Worm (Caenorhabditis elegans) whole organism, dauer: ENCODE data around the gene irld-59.
"Not testable (repeated sequence)": the region's sequence is repeated elsewhere in the genome, so short reads cannot be mapped to it uniquely, and the experiment has no call there.

Experiments used
- unc-62 ChIP-seq: sonication (generic microtip); optimal IDR thresholded peaks from 2 replicates; lab custom pipeline; 2017; ENCODE audit warnings: missing biosample characterization, missing genetic modification reagents, missing genetic modification characterization

Gene irld-59

DNA sequence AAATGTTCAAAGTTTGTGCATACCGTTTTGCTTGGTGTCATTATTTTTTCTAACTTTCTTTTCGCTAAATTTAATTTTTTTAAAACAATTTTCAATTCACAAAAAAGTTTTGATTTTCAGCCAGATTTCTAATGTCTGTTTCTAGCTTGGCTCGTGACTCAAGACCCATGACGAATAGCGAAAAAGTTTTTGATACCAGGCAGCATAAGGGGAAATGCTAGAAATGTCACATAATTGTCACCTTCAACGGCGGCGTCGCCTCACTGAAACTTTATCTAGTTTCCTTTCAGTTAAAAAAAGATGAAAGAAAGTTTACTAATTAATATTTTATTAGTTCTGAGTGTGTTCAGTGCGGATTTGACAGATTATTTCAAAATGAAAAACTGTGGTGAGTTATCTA is at the start of gene irld-59:
irld-59 (plus strand) TSS at position 301 of the 400 bp plus-strand sequence.
- no peak for TF ChIP-seq unc-62 (GFP tag; lab: Kevin White, UChicago)

ce11 chrIV:15289508-15289907 is 47.4 kb upstream of the irld-59 start:
- no peak for TF ChIP-seq unc-62 (GFP tag; lab: Kevin White, UChicago)

- TF ChIP-seq unc-62 (GFP tag; lab: Kevin White, UChicago) = no peak
These were observed 45.7 kb upstream of the irld-59 start, which contains the start of gene pqn-90 for ce11 chrIV:15291162-15291561. Gene pqn-90 (minus strand): TSS chrIV:15291262.

ce11 chrIV:15291607-15292006 is 45.3 kb upstream of the irld-59 start, which contains the start of gene pqn-91:
Gene pqn-91 (plus strand): TSS chrIV:15291907.
- TF ChIP-seq unc-62 (GFP tag; lab: Kevin White, UChicago) = no peak

- TF ChIP-seq unc-62 (GFP tag; lab: Kevin White, UChicago) = no peak
These were observed 42.8 kb upstream of the irld-59 start, which contains the start of gene Y73F8A.10 for ce11 chrIV:15294040-15294439. Gene Y73F8A.10 (plus strand): TSS chrIV:15294340.

DNA sequence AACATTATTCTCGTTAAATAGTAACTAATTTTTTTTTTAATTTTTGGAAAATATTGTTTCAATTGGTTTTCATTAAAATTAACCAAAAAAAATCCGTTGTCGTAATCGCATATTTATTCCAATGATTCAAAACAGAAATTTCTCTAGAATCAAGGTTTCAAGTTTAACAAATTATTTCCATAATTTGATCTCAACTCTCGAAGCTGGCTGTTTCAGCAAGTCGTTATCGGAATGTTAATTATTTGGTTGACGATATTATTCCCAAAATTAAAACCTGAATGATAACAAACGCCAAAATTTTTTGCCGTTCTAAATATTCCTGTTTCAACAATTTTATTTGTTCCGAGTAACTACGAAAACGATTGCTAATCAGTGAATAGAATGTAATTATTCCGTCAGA is 36.8 kb upstream of the irld-59 start:
- TF ChIP-seq unc-62 (GFP tag; lab: Kevin White, UChicago) = no peak

DNA sequence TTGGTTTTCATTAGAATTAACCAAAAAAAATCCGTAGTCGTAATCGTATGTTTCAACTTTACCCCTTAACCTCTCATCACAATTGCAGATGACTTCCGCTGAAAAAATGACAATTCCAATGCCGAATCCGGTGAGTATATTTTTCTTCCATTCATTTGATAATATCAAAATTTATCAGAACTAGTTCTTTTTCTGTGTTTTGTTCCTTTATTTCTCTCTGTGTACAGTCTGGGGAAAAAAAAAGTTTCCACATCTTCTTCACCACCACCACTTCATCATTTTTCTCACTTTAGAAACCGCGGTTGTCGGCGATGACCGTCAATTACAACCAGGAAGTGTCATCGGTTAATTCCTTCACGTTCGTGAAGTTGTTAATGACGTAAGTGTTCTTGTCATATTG is 34.7 kb upstream of the irld-59 start, which contains the start of gene best-21:
best-21 (plus strand) TSS at position 301 of the 400 bp plus-strand sequence.
- no peak for TF ChIP-seq unc-62 (GFP tag; lab: Kevin White, UChicago)

DNA sequence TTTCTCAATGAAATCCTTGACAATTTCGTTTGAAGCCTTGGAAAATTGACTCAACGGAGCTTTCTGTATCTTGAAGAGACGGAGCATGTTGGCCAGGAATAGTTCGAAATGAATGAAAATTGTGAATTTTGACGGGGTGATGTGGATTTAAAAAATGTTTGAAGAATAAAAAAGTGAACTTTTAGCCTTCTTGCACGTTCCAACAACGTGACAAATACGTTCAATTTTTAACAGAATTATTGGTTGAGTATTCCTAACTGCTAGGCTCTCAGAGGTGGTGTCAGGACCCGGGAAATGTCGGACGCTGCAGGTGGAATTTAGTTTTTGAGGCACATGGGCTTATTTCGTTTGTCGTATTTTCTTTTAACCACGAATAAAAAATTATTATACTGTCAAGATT is 25.3 kb upstream of the irld-59 start, which contains the start of gene Y73F8A.12:
Y73F8A.12 (minus strand) TSS at position 101 of the 400 bp plus-strand sequence.
- TF ChIP-seq unc-62 (GFP tag; lab: Kevin White, UChicago) = not testable (repeated sequence)

DNA sequence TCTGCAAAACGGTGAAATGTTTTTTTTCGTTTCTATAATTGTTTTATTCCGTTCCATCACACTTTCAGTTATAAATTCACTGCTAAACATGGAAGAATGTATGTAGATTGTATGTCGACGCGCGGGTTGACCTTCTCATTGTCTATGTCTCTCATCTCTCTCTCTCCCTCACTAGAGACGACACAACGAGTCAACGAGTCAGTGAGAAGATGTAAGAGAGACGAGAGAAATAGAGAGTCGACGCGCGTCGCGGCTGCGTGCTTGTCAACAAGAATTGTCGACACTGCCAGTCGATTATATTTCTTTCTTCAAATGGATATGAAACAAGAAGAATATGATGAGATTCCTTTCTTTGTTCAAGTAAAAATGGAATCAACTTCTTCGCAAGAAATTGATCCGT is 24.9 kb upstream of the irld-59 start, which contains the start of gene Y73F8A.13:
Y73F8A.13 (plus strand) TSS at position 240 of the 400 bp plus-strand sequence.
- no peak for TF ChIP-seq unc-62 (GFP tag; lab: Kevin White, UChicago)

DNA sequence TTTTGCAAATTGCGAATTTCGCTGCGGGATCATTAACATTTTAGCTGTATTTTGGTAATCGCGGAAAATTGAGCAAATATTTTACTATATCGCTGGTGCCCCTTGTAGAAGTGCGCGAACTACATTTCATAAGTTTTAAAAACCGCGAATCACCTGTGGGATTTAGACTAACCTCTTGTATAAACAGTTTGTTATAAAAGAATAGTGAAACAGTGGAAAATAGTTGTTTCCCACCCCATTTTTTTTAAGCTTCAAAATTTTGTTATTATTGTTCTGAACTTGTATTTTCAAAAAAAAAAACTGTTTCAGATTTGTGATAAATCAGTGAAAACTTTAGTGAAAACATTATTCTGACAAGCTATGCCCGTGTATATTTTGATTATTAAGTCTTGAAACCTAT is 21.4 kb upstream of the irld-59 start:
- TF ChIP-seq unc-62 (GFP tag; lab: Kevin White, UChicago) = no peak

DNA sequence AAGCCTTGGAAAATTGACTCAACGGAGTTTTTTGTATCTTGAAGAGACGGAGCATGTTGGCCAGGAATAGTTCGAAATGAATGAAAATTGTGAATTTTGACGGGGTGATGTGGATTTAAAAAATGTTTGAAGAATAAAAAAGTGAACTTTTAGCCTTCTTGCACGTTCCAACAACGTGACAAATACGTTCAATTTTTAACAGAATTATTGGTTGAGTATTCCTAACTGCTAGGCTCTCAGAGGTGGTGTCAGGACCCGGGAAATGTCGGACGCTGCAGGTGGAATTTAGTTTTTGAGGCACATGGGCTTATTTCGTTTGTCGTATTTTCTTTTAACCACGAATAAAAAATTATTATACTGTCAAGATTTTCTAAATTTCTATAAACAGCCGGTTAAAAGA is 17.9 kb upstream of the irld-59 start, which contains the start of gene Y73F8A.14:
Y73F8A.14 (minus strand) TSS at position 101 of the 400 bp plus-strand sequence.
- TF ChIP-seq unc-62 (GFP tag; lab: Kevin White, UChicago) = not testable (repeated sequence)

- no peak for TF ChIP-seq unc-62 (GFP tag; lab: Kevin White, UChicago)
These were observed 15.6 kb upstream of the irld-59 start, which contains the start of gene Y73F8A.15 for ce11 chrIV:15321279-15321678. Gene Y73F8A.15 (plus strand): TSS chrIV:15321579.

- TF ChIP-seq unc-62 (GFP tag; lab: Kevin White, UChicago) = no peak
These were observed 13.3 kb upstream of the irld-59 start, which contains the start of gene tbx-39 for ce11 chrIV:15323593-15323992. Gene tbx-39 (plus strand): TSS chrIV:15323893.

DNA sequence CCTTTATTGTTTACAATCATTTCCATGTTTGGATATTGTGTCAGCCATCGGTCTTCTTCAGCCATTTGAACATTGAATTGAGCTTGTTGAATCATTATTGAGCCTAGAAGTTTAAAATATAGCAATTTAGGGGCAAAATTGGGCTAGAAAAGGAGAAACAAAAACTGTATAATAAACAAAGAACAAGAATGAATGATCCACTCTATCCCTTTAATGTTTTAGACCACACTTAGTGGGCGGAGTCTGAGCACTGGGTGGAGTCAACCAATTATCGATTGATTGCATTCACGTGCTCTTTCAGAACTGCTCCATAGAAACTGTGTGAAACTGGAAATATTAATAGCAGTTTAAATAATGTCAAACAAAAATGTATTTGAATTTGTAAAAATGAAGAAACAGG is 8.8 kb upstream of the irld-59 start, which contains the start of gene tbx-40:
tbx-40 (minus strand) TSS at position 101 of the 400 bp plus-strand sequence.
- TF ChIP-seq unc-62 (GFP tag; lab: Kevin White, UChicago) = no peak

DNA sequence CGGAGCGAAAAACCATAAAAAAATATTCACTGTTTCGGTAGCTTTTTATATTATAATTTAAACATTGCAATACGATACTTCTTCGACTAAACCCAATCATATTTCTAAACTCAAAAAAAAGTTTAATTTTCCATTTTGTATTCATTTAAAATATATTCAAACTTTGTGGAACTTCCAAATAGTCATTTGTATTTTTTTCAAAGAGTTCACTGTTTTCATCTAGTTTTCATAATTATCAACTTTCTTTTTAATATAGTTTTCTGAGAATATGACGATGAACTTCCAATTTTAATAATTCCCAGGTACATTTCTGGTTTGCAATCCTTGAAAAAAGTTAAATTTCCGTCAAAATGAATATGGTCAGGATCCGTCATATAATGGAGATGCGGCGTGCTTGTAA is 24.4 kb downstream of the irld-59 start, which contains the start of gene cpna-4:
cpna-4 (plus strand) TSS at position 301 of the 400 bp plus-strand sequence.
- no peak for TF ChIP-seq unc-62 (GFP tag; lab: Kevin White, UChicago)

DNA sequence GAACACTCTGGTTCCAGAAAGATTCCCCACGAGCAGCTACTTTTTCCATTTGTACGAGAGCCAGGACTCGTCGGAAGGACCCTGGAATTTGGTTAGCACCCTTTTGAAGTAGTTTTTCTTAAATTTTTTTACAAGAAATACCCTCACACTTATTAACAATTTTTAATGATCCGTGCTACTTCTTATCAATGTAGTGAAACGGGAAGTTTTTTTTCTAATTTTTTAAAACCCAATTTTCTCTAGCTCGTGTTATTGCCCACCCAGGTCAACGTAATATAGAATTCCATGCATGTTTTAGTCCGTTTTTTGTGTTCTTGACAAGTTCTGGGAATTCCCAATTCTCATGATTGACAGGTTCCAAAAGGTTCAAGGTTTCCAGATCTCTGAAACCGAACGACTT is 25.0 kb downstream of the irld-59 start:
- TF ChIP-seq unc-62 (GFP tag; lab: Kevin White, UChicago) = no peak

DNA sequence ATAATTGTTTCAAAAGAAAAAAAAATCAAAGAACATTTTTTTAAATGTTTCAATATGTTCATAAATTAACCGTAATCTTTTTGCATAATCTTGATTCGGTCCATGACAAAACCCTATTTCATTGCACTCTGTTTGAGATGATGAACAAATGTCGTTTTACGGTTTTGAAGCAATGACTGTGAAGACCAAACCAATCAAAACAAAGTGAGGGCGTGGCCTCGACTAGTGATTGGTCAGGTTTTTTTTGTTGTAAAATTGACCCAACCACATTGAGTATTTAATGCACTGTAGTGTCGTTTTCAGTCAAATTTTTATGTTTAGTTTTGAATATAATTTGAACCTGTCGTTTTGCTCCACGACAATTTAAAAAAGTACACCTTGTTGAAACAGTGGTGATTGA is 40.6 kb downstream of the irld-59 start:
- no peak for TF ChIP-seq unc-62 (GFP tag; lab: Kevin White, UChicago)
